Fruit fly (Drosophila melanogaster): Measurements from ENCODE around the gene MICU3.
A peak's percentile ranks its signal among the peaks of the same experiment; 100 is the strongest.

MICU3 gene

dm6 chr3R:19807745-19808429 lies 39.2 kb upstream of the MICU3 start:
- TF ChIP-seq CG15710 (tag; optimal IDR thresholded peaks at IDR 0.05) (peak; percentile 11), CG9948 (tag; optimal IDR thresholded peaks at IDR 0.05) (peak; percentile 48), CG34367 (tag; optimal IDR thresholded peaks at IDR 0.05) (peak; percentile 11), CG8301 (tag; optimal IDR thresholded peaks at IDR 0.05) (peak; percentile 5), CG12605 (GFP tag; IDR thresholded peaks at IDR 0.05) (no peak), CG4496 (GFP tag; IDR thresholded peaks at IDR 0.05) (0 out of 3 replicates have a peak, but pooled peaks have one; percentile 8), Snoo (tag; optimal IDR thresholded peaks at IDR 0.05) (no peak), rn (GFP tag; IDR thresholded peaks at IDR 0.05) (no peak), gl (tag; optimal IDR thresholded peaks at IDR 0.05) (no peak), CG17806 (tag; optimal IDR thresholded peaks at IDR 0.05) (no peak), CG14655 (GFP tag; optimal IDR thresholded peaks at IDR 0.05) (peak; percentile 47), CG13204 (GFP tag; optimal IDR thresholded peaks at IDR 0.05) (no peak), Pif1A (GFP tag; optimal IDR thresholded peaks at IDR 0.05) (no peak), Ets98B (GFP tag; IDR thresholded peaks at IDR 0.05) (no peak), fd96Ca (GFP tag; IDR thresholded peaks at IDR 0.05) (no peak; the same call in 2 of the 3 replicates), CG32121 (GFP tag; IDR thresholded peaks at IDR 0.05) (no peak), Pif1B (GFP tag; optimal IDR thresholded peaks at IDR 0.05) (peak; percentile 28), D1 (tag; optimal IDR thresholded peaks at IDR 0.05) (no peak), EcR (GFP tag; optimal IDR thresholded peaks at IDR 0.05) (no peak), CG8159 (tag; optimal IDR thresholded peaks at IDR 0.05) (no peak), CG10348 (GFP tag; IDR thresholded peaks at IDR 0.05) (no peak)

dm6 chr3R:19808430-19808756 lies 38.7 kb upstream of the MICU3 start:
- TF ChIP-seq CG14655 (GFP tag; optimal IDR thresholded peaks at IDR 0.05) = peak; percentile 24
- no peak for TF ChIP-seq CG8301 (tag; optimal IDR thresholded peaks at IDR 0.05)
- TF ChIP-seq CG34367 (tag; optimal IDR thresholded peaks at IDR 0.05) = no peak
- no peak for TF ChIP-seq gl (tag; optimal IDR thresholded peaks at IDR 0.05)
- no peak for TF ChIP-seq CG13204 (GFP tag; optimal IDR thresholded peaks at IDR 0.05)
- TF ChIP-seq CG8159 (tag; optimal IDR thresholded peaks at IDR 0.05) = no peak
- TF ChIP-seq D1 (tag; optimal IDR thresholded peaks at IDR 0.05) = no peak
- TF ChIP-seq fd96Ca (GFP tag; IDR thresholded peaks at IDR 0.05) = 0 out of 3 replicates have a peak, but pooled peaks have one; percentile 19
- no peak for TF ChIP-seq rn (GFP tag; IDR thresholded peaks at IDR 0.05)
- TF ChIP-seq CG32121 (GFP tag; IDR thresholded peaks at IDR 0.05) = no peak
- no peak for TF ChIP-seq CG9948 (tag; optimal IDR thresholded peaks at IDR 0.05)
- no peak for TF ChIP-seq CG10348 (GFP tag; IDR thresholded peaks at IDR 0.05)
- TF ChIP-seq Ets98B (GFP tag; IDR thresholded peaks at IDR 0.05) = no peak
- no peak for TF ChIP-seq CG15710 (tag; optimal IDR thresholded peaks at IDR 0.05)
- TF ChIP-seq Pif1A (GFP tag; optimal IDR thresholded peaks at IDR 0.05) = no peak
- TF ChIP-seq EcR (GFP tag; optimal IDR thresholded peaks at IDR 0.05) = peak; percentile 51
- no peak for TF ChIP-seq CG17806 (tag; optimal IDR thresholded peaks at IDR 0.05)
- no peak for TF ChIP-seq Pif1B (GFP tag; optimal IDR thresholded peaks at IDR 0.05)

- TF ChIP-seq rn (GFP tag; IDR thresholded peaks at IDR 0.05) (no peak), gl (tag; optimal IDR thresholded peaks at IDR 0.05) (no peak), D1 (tag; optimal IDR thresholded peaks at IDR 0.05) (no peak), CG14655 (GFP tag; optimal IDR thresholded peaks at IDR 0.05) (no peak), CG8301 (tag; optimal IDR thresholded peaks at IDR 0.05) (no peak), Pif1B (GFP tag; optimal IDR thresholded peaks at IDR 0.05) (no peak), CG12605 (GFP tag; IDR thresholded peaks at IDR 0.05) (no peak), CG4496 (GFP tag; IDR thresholded peaks at IDR 0.05) (no peak), Ets98B (GFP tag; IDR thresholded peaks at IDR 0.05) (no peak)
Observed at dm6 chr3R:19811510-19811909, 35.6 kb upstream of the MICU3 start.

dm6 chr3R:19812472-19812871 lies 34.6 kb upstream of the MICU3 start:
- TF ChIP-seq CG32121 (GFP tag; IDR thresholded peaks at IDR 0.05) (no peak), CG9948 (tag; optimal IDR thresholded peaks at IDR 0.05) (peak; percentile 27), D1 (tag; optimal IDR thresholded peaks at IDR 0.05) (no peak), Pif1A (GFP tag; optimal IDR thresholded peaks at IDR 0.05) (peak; percentile 12), fd96Ca (GFP tag; IDR thresholded peaks at IDR 0.05) (no peak), CG34367 (tag; optimal IDR thresholded peaks at IDR 0.05) (peak; percentile 3), CG4496 (GFP tag; IDR thresholded peaks at IDR 0.05) (no peak), CG12605 (GFP tag; IDR thresholded peaks at IDR 0.05) (no peak), EcR (GFP tag; optimal IDR thresholded peaks at IDR 0.05) (no peak), Ets98B (GFP tag; IDR thresholded peaks at IDR 0.05) (no peak), CG15710 (tag; optimal IDR thresholded peaks at IDR 0.05) (peak; percentile 42), CG8159 (tag; optimal IDR thresholded peaks at IDR 0.05) (peak; percentile 51), CG14655 (GFP tag; optimal IDR thresholded peaks at IDR 0.05) (peak; percentile 28), CG17806 (tag; optimal IDR thresholded peaks at IDR 0.05) (peak; percentile 35), CG13204 (GFP tag; optimal IDR thresholded peaks at IDR 0.05) (no peak), CG10348 (GFP tag; IDR thresholded peaks at IDR 0.05) (no peak), gl (tag; optimal IDR thresholded peaks at IDR 0.05) (no peak), Pif1B (GFP tag; optimal IDR thresholded peaks at IDR 0.05) (no peak), CG8301 (tag; optimal IDR thresholded peaks at IDR 0.05) (no peak), rn (GFP tag; IDR thresholded peaks at IDR 0.05) (no peak), Snoo (tag; optimal IDR thresholded peaks at IDR 0.05) (no peak)

- TF ChIP-seq Snoo (tag; optimal IDR thresholded peaks at IDR 0.05) (no peak), EcR (GFP tag; optimal IDR thresholded peaks at IDR 0.05) (peak; percentile 53)
Observed at dm6 chr3R:19813217-19813616, 33.9 kb upstream of the MICU3 start.

- TF ChIP-seq CG32121 (GFP tag; IDR thresholded peaks at IDR 0.05) (no peak), CG13204 (GFP tag; optimal IDR thresholded peaks at IDR 0.05) (no peak), CG10348 (GFP tag; IDR thresholded peaks at IDR 0.05) (no peak), EcR (GFP tag; optimal IDR thresholded peaks at IDR 0.05) (no peak), Snoo (tag; optimal IDR thresholded peaks at IDR 0.05) (no peak), CG12605 (GFP tag; IDR thresholded peaks at IDR 0.05) (no peak)
Observed at dm6 chr3R:19816758-19817157, 30.4 kb upstream of the MICU3 start.

Measured in whole organism, pupa.